Worm (Caenorhabditis elegans): ENCODE data around the gene nas-1.

The nas-1 gene

ce11 chrIII:13448235-13448634, 42.6 kb downstream of the nas-1 start:
- TF ChIP-seq arid-1 (GFP tag; conservative IDR thresholded peaks at IDR 0.05): 0 out of 2 replicates have a peak, but pooled peaks have one; percentile 5
- TF ChIP-seq F44E2.7 (GFP tag; IDR thresholded peaks at IDR 0.05): peak; percentile 58; the same call in 1 of the 2 replicates
- TF ChIP-seq Y48G9A.11 (GFP tag; IDR thresholded peaks at IDR 0.05): peak; percentile 45; the same call in 1 of the 2 replicates
- TF ChIP-seq php-3 (GFP tag; IDR thresholded peaks at IDR 0.05): peak; percentile 19; the same call in 1 of the 2 replicates
- 0 out of 2 replicates have a peak, but pooled peaks have one; percentile 69 for TF ChIP-seq dmd-8 (GFP tag; IDR thresholded peaks at IDR 0.05)
- 0 out of 2 replicates have a peak, but pooled peaks have one; percentile 42 for TF ChIP-seq tra-1 (GFP tag; IDR thresholded peaks at IDR 0.05)
- 0 out of 4 replicates have a peak, but pooled peaks of 1 of the 2 experiments have one; percentile 52 for TF ChIP-seq madf-5 (GFP tag; IDR thresholded peaks at IDR 0.05)
- 0 out of 2 replicates have a peak, but pooled peaks have one; percentile 46 for TF ChIP-seq F26F4.8 (GFP tag; conservative IDR thresholded peaks at IDR 0.05)
- TF ChIP-seq T26A8.4 (GFP tag; IDR thresholded peaks at IDR 0.05): 0 out of 2 replicates have a peak, but pooled peaks have one; percentile 16
- TF ChIP-seq set-16 (GFP tag; IDR thresholded peaks at IDR 0.05): peak; percentile 93
- TF ChIP-seq snpc-1.2 (GFP tag; IDR thresholded peaks at IDR 0.05): peak; percentile 51; the same call in 1 of the 2 replicates

- peak; percentile 53 for TF ChIP-seq pqm-1 (tag; optimal IDR thresholded peaks at IDR 0.05)
- no peak for TF ChIP-seq fkh-10 (GFP tag; optimal IDR thresholded peaks at IDR 0.05)
- TF ChIP-seq dmd-6 (GFP tag; IDR thresholded peaks at IDR 0.05): peak; percentile 44; the same call in 1 of the 2 replicates
These were observed 47.2 kb downstream of the nas-1 start for ce11 chrIII:13452824-13453223.

DNA sequence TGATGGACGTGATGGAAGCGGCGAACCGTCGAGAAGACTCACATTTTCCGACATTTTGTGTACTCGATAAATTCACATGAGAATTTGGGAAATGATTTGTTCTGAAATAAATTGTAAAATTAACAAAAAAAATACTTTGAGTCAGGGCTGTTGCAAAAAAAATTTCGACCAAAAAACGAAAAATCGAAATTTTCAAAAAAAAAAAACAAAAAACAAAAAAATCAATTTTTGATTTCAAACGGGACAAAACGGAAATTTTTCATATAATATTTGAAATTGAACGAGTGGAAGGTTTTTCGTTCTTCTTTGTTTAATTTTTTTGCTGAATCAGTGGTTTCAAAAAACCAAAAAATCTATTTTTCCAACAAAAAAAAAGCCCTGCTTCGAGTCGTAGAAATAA, 49.6 kb downstream of the nas-1 start, which contains the start of gene cua-1:
TSS of gene cua-1 (minus strand) at position 101 of the 400 bp plus-strand sequence.
- TF ChIP-seq mep-1 (tag; optimal IDR thresholded peaks at IDR 0.05) (no peak), ama-1 (optimal IDR thresholded peaks at IDR 0.05) (no peak), rbr-2 (tag; optimal IDR thresholded peaks at IDR 0.05) (no peak), Y75B8A.6 (GFP tag; IDR thresholded peaks at IDR 0.05) (no peak), pqm-1 (tag; optimal IDR thresholded peaks at IDR 0.05) (no peak), unc-39 (tag; optimal IDR thresholded peaks at IDR 0.05) (no peak), ceh-28 (tag; optimal IDR thresholded peaks at IDR 0.05) (no peak), ZK546.5 (tag; optimal IDR thresholded peaks at IDR 0.05) (no peak), mes-2 (tag; optimal IDR thresholded peaks at IDR 0.05; ENCODE audit: poor library complexity, severe bottlenecking) (no peak), ceh-82 (tag; optimal IDR thresholded peaks at IDR 0.05) (no peak), saeg-2 (GFP tag; IDR thresholded peaks at IDR 0.05) (no peak), nhr-11 (tag; optimal IDR thresholded peaks at IDR 0.05) (no peak)

ce11 chrIII:13455816-13456215, 50.2 kb downstream of the nas-1 start:
- TF ChIP-seq php-3 (GFP tag; IDR thresholded peaks at IDR 0.05) (no peak), dmd-6 (GFP tag; IDR thresholded peaks at IDR 0.05) (0 out of 2 replicates have a peak, but pooled peaks have one; percentile 9), attf-4 (tag; optimal IDR thresholded peaks at IDR 0.05) (no peak), zip-11 (GFP tag; IDR thresholded peaks at IDR 0.05) (no peak), arid-1 (GFP tag; conservative IDR thresholded peaks at IDR 0.05) (0 out of 2 replicates have a peak, but pooled peaks have one; percentile 8), nhr-11 (tag; optimal IDR thresholded peaks at IDR 0.05) (peak; percentile 12), fkh-10 (GFP tag; optimal IDR thresholded peaks at IDR 0.05) (peak; percentile 14), daf-16 (GFP tag; optimal IDR thresholded peaks at IDR 0.05) (no peak), daf-16 (tag; optimal IDR thresholded peaks at IDR 0.05) (peak; percentile 51), mep-1 (tag; optimal IDR thresholded peaks at IDR 0.05) (peak; percentile 38), lsy-2 (tag; optimal IDR thresholded peaks at IDR 0.05) (peak in 1 of 2 experiments; percentile 61), ztf-7 (tag; optimal IDR thresholded peaks at IDR 0.05) (peak; percentile 83), hlh-30 (tag; optimal IDR thresholded peaks at IDR 0.05; ENCODE audit: insufficient read depth) (peak; percentile 38), aha-1 (tag) (peak; percentile 65)

- TF ChIP-seq Y105C5A.15 (GFP tag; IDR thresholded peaks at IDR 0.05) (0 out of 2 replicates have a peak, but pooled peaks have one; percentile 48), nhr-10 (tag; optimal IDR thresholded peaks at IDR 0.05) (no peak), unc-62 (GFP tag; optimal IDR thresholded peaks at IDR 0.05 in 1 of 2) (peak in 1 of 2 experiments; percentile 51), unc-62 (tag; optimal IDR thresholded peaks at IDR 0.05) (no peak), zip-11 (GFP tag; IDR thresholded peaks at IDR 0.05) (no peak), F37D6.2 (tag; optimal IDR thresholded peaks at IDR 0.05) (no peak), dpl-1 (GFP tag; optimal IDR thresholded peaks at IDR 0.05) (no peak), nhr-102 (tag; optimal IDR thresholded peaks at IDR 0.05) (peak; percentile 13), daf-19 (GFP tag; conservative IDR thresholded peaks at IDR 0.05) (no peak), dmd-6 (GFP tag; IDR thresholded peaks at IDR 0.05) (no peak), set-16 (GFP tag; IDR thresholded peaks at IDR 0.05) (no peak), ces-1 (GFP tag; optimal IDR thresholded peaks at IDR 0.05) (no peak), tra-1 (GFP tag; IDR thresholded peaks at IDR 0.05) (no peak), egl-43 (GFP tag; IDR thresholded peaks at IDR 0.05) (no peak), ctbp-1 (GFP tag; IDR thresholded peaks at IDR 0.05) (no peak), fos-1 (tag; optimal IDR thresholded peaks at IDR 0.05) (no peak)
These were observed 51.7 kb downstream of the nas-1 start for ce11 chrIII:13457305-13457704.

Data from whole organism, L4 larva.